Worm (Caenorhabditis elegans): Measurements from ENCODE around the gene dhs-22.

DNA sequence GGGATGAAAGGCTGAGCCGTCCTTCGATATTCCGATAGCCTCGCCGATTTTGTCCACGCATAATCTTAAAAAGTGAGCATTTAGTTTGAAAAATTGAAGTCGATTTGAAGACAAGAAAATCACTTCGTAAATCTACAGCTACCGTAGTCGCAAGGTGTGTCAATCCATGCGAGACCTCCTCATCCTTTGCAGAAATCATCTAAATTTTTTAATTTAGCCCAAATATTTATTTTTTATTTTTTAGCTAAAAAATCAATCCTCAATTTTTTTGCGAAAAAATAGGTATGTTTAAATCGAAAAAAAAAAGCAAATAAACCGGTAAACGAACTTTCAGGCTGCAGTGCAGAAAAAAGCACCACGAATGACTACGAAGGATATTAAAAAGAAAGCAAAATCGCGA lies 3.5 kb downstream of the dhs-22 start, which contains the start of the genes nxf-2 and set-31:
- TF ChIP-seq him-1 (tag; optimal IDR thresholded peaks at IDR 0.05) (no peak), W03F9.2 (tag; optimal IDR thresholded peaks at IDR 0.05) (no peak), dao-5 (tag; optimal IDR thresholded peaks at IDR 0.05) (no peak)

All from whole organism, L4/young adult.